Worm (Caenorhabditis elegans) whole organism, L4 larva: ENCODE data around the gene Y46G5A.20.

Experiments
- D1046.2 ChIP-seq: fragments of 200-800 bp; sonication (Bioruptor generic); IDR thresholded peaks from 2 replicates; pipeline ENCODE4 v1.3.6; 2022; ENCODE audit warnings: missing genetic modification characterization, missing compliant biosample characterization
- F10B5.3 ChIP-seq: sonication (generic microtip); optimal IDR thresholded peaks from 2 replicates; lab custom pipeline; 2016; ENCODE audit warnings: mild to moderate bottlenecking, missing genetic modification characterization, missing compliant biosample characterization
- F37D6.2 ChIP-seq: sonication (generic microtip); optimal IDR thresholded peaks from 2 replicates; lab custom pipeline; 2016; ENCODE audit warnings: mild to moderate bottlenecking, missing genetic modification characterization, missing compliant biosample characterization
- F44E2.7 ChIP-seq: fragments of 200-800 bp; sonication (Bioruptor generic); IDR thresholded peaks from 2 replicates; pipeline ENCODE4 v2.1.2; 2022; ENCODE audit warnings: missing genetic modification characterization, missing compliant biosample characterization
- R02D3.7 ChIP-seq: fragments of 150-350 bp; sonication (generic microtip); optimal IDR thresholded peaks from 3 replicates; lab custom pipeline; 2014; ENCODE audit warnings: missing biosample characterization, missing genetic modification characterization
- ZK337.2 ChIP-seq: fragments of 200-800 bp; sonication (Bioruptor generic); IDR thresholded peaks from 2 replicates; pipeline ENCODE4 v1.3.6; 2022; ENCODE audit warnings: missing genetic modification reagents, missing genetic modification characterization, missing compliant biosample characterization
- ZK546.5 ChIP-seq, 2 experiments: sonication (generic microtip); optimal IDR thresholded peaks; 2 replicates each; lab custom pipeline; 2017; ENCODE audit warnings: missing biosample characterization in 2 of 2, missing genetic modification characterization in 2 of 2
- ama-1 ChIP-seq: fragments of 150-350 bp; optimal IDR thresholded peaks from 2 replicates; lab custom pipeline; 2014; ENCODE audit warnings: inconsistent platforms, mixed read lengths
- attf-4 ChIP-seq: sonication (generic microtip); optimal IDR thresholded peaks from 3 replicates; lab custom pipeline; 2017; ENCODE audit warnings: missing biosample characterization, missing genetic modification characterization
- ceh-32 ChIP-seq: sonication (generic microtip); optimal IDR thresholded peaks from 2 replicates; lab custom pipeline; 2016; ENCODE audit warnings: mild to moderate bottlenecking, missing genetic modification characterization, missing compliant biosample characterization; ENCODE audit not compliant: poor library complexity
- ceh-82 ChIP-seq: sonication (generic microtip); optimal IDR thresholded peaks from 2 replicates; lab custom pipeline; 2017; ENCODE audit warnings: missing biosample characterization, missing genetic modification characterization
- ces-1 ChIP-seq: fragments of 150-350 bp; sonication (generic microtip); optimal IDR thresholded peaks from 4 replicates; lab custom pipeline; 2014; ENCODE audit warnings: missing biosample characterization, missing genetic modification reagents, missing genetic modification characterization
- cey-2 ChIP-seq: sonication (generic microtip); optimal IDR thresholded peaks from 3 replicates; lab custom pipeline; 2017; ENCODE audit warnings: missing genetic modification characterization, mild to moderate bottlenecking, missing compliant biosample characterization, antibody characterized with exemption, borderline replicate concordance; ENCODE audit not compliant: insufficient read depth
- ctbp-1 ChIP-seq: fragments of 200-800 bp; sonication (Bioruptor generic); IDR thresholded peaks from 2 replicates; pipeline ENCODE4 v1.3.6; 2022; ENCODE audit warnings: missing genetic modification reagents, missing genetic modification characterization, missing compliant biosample characterization
- daf-16 ChIP-seq, 3 experiments: sonication (generic microtip); optimal IDR thresholded peaks; 2 replicates each; lab custom pipeline; 2016 to 2017; ENCODE audit warnings: missing genetic modification characterization in 3 of 3, missing genetic modification reagents in 3 of 3, mild to moderate bottlenecking in 2 of 3, missing compliant biosample characterization in 2 of 3, missing biosample characterization in 1 of 3, moderate library complexity in 1 of 3
- dmd-6 ChIP-seq: fragments of 200-800 bp; sonication (Bioruptor generic); IDR thresholded peaks from 2 replicates; pipeline ENCODE4 v1.3.6; 2022; ENCODE audit warnings: missing genetic modification reagents, missing genetic modification characterization, missing compliant biosample characterization
- dmd-9 ChIP-seq: fragments of 200-800 bp; sonication (Bioruptor generic); IDR thresholded peaks from 2 replicates; pipeline ENCODE4 v1.3.6; 2022; ENCODE audit warnings: missing genetic modification reagents, missing genetic modification characterization, missing compliant biosample characterization
- duxl-1 ChIP-seq: sonication (generic microtip); optimal IDR thresholded peaks from 2 replicates; lab custom pipeline; 2016; ENCODE audit warnings: mild to moderate bottlenecking, missing genetic modification characterization, moderate library complexity, missing compliant biosample characterization; ENCODE audit not compliant: poor library complexity
- egl-27 ChIP-seq: sonication (generic microtip); optimal IDR thresholded peaks from 3 replicates; lab custom pipeline; 2017; ENCODE audit warnings: missing biosample characterization, missing genetic modification reagents, missing genetic modification characterization
- fkh-10 ChIP-seq: fragments of 150-350 bp; optimal IDR thresholded peaks from 2 replicates; lab custom pipeline; 2014; ENCODE audit warnings: missing biosample characterization, missing genetic modification reagents, missing genetic modification characterization
- fos-1 ChIP-seq: fragments of 150-350 bp; optimal IDR thresholded peaks from 2 replicates; lab custom pipeline; 2014; ENCODE audit warnings: missing biosample characterization, missing genetic modification characterization
- gei-8 ChIP-seq: fragments of 200-800 bp; sonication (Bioruptor generic); optimal IDR thresholded peaks from 2 replicates; lab custom pipeline; 2018; ENCODE audit warnings: mild to moderate bottlenecking, missing genetic modification characterization, missing compliant biosample characterization
- hif-1 ChIP-seq, 2 experiments: sonication (generic microtip); optimal IDR thresholded peaks; 2 replicates each; lab custom pipeline; 2016 to 2017; ENCODE audit warnings: missing compliant biosample characterization in 2 of 2, missing genetic modification characterization in 2 of 2, missing genetic modification reagents in 2 of 2, missing genotype in 2 of 2, mild to moderate bottlenecking in 1 of 2
- hlh-11 ChIP-seq: fragments of 200-800 bp; sonication (Bioruptor generic); optimal IDR thresholded peaks from 2 replicates; lab custom pipeline; 2018; ENCODE audit warnings: mild to moderate bottlenecking, missing genetic modification characterization, missing compliant biosample characterization
- hlh-30 ChIP-seq: sonication (generic microtip); optimal IDR thresholded peaks from 2 replicates; lab custom pipeline; 2017; ENCODE audit warnings: antibody characterized with exemption, mild to moderate bottlenecking, missing genetic modification characterization, missing compliant biosample characterization; ENCODE audit not compliant: insufficient read depth
- lin-15B ChIP-seq: fragments of 150-350 bp; sonication (generic microtip); optimal IDR thresholded peaks from 3 replicates; lab custom pipeline; 2014; ENCODE audit warnings: missing biosample characterization, missing genetic modification characterization
- lin-29 ChIP-seq: fragments of 200-800 bp; sonication (Bioruptor generic); IDR thresholded peaks from 2 replicates; pipeline ENCODE4 v1.3.6; 2022; ENCODE audit warnings: missing genetic modification reagents, missing genetic modification characterization, missing compliant biosample characterization
- lin-38 ChIP-seq: fragments of 200-800 bp; sonication (Bioruptor generic); IDR thresholded peaks from 2 replicates; pipeline ENCODE4 v1.3.6; 2022; ENCODE audit warnings: missing genetic modification reagents, missing genetic modification characterization, missing compliant biosample characterization
- lir-3 ChIP-seq: sonication (generic microtip); optimal IDR thresholded peaks from 2 replicates; lab custom pipeline; 2016; ENCODE audit warnings: mild to moderate bottlenecking, missing genetic modification characterization, missing compliant biosample characterization
- mdl-1 ChIP-seq, 2 experiments: fragments of 150-350 bp in 1 of 2; sonication (generic microtip) in 1 of 2; optimal IDR thresholded peaks; 2 replicates each; lab custom pipeline; 2014 to 2017; ENCODE audit warnings: missing biosample characterization in 2 of 2, missing genetic modification characterization in 2 of 2
- mdt-29 ChIP-seq: fragments of 200-800 bp; sonication (Bioruptor generic); IDR thresholded peaks from 2 replicates; pipeline ENCODE4 v1.3.6; 2022; ENCODE audit warnings: missing genetic modification reagents, missing genetic modification characterization, missing compliant biosample characterization
- mxl-2 ChIP-seq: fragments of 200-800 bp; sonication (Bioruptor generic); conservative IDR thresholded peaks from 2 replicates; pipeline ENCODE4 v1.3.6; 2022; ENCODE audit warnings: missing genetic modification reagents, missing genetic modification characterization, missing compliant biosample characterization
- mxl-3 ChIP-seq: fragments of 200-800 bp; sonication (Bioruptor generic); optimal IDR thresholded peaks from 2 replicates; lab custom pipeline; 2018; ENCODE audit warnings: mild to moderate bottlenecking, missing genetic modification characterization, missing compliant biosample characterization
- nhr-102 ChIP-seq: sonication (generic microtip); optimal IDR thresholded peaks from 2 replicates; lab custom pipeline; 2016; ENCODE audit warnings: mild to moderate bottlenecking, missing genetic modification characterization, moderate library complexity, missing compliant biosample characterization
- nhr-11 ChIP-seq: fragments of 150-350 bp; optimal IDR thresholded peaks from 2 replicates; lab custom pipeline; 2014; ENCODE audit warnings: missing biosample characterization, missing genetic modification characterization
- nhr-25 ChIP-seq: sonication (generic microtip); optimal IDR thresholded peaks from 2 replicates; lab custom pipeline; 2017; ENCODE audit warnings: missing genetic modification characterization, mild to moderate bottlenecking, missing compliant biosample characterization, antibody characterized with exemption, moderate library complexity, borderline replicate concordance; ENCODE audit not compliant: insufficient read depth
- pha-4 ChIP-seq, 2 experiments: fragments of 150-350 bp in 1 of 2; fragments of 200-800 bp in 1 of 2; sonication (Bioruptor generic) in 1 of 2; IDR thresholded peaks in 1 of 2; optimal IDR thresholded peaks in 1 of 2; 2 replicates each; pipeline versions ENCODE4 v1.3.6 to Lab custom; 2014 to 2022; ENCODE audit warnings: missing genetic modification characterization in 2 of 2, missing genetic modification reagents in 2 of 2, missing biosample characterization in 1 of 2, missing compliant biosample characterization in 1 of 2
- saeg-2 ChIP-seq: fragments of 200-800 bp; sonication (Bioruptor generic); IDR thresholded peaks from 2 replicates; pipeline ENCODE4 v1.3.6; 2022; ENCODE audit warnings: missing genetic modification reagents, missing genetic modification characterization, missing compliant biosample characterization
- set-16 ChIP-seq: fragments of 200-800 bp; sonication (Bioruptor generic); IDR thresholded peaks from 2 replicates; pipeline ENCODE4 v1.3.6; 2022; ENCODE audit warnings: missing genetic modification reagents, missing genetic modification characterization, missing compliant biosample characterization
- skn-1 ChIP-seq: fragments of 150-350 bp; optimal IDR thresholded peaks from 2 replicates; lab custom pipeline; 2014; ENCODE audit warnings: missing biosample characterization, missing genetic modification characterization
- snpc-1.2 ChIP-seq: fragments of 200-800 bp; sonication (Bioruptor generic); IDR thresholded peaks from 2 replicates; pipeline ENCODE4 v1.3.6; 2022; ENCODE audit warnings: missing genetic modification reagents, missing genetic modification characterization, missing compliant biosample characterization
- snpc-4 ChIP-seq: fragments of 150-350 bp; optimal IDR thresholded peaks from 2 replicates; lab custom pipeline; 2014; ENCODE audit warnings: missing biosample characterization, missing genetic modification characterization
- spr-3 ChIP-seq: fragments of 200-800 bp; sonication (Bioruptor generic); optimal IDR thresholded peaks from 2 replicates; lab custom pipeline; 2018; ENCODE audit warnings: mild to moderate bottlenecking, missing genetic modification characterization, missing compliant biosample characterization
- tra-1 ChIP-seq: fragments of 200-800 bp; sonication (Bioruptor generic); IDR thresholded peaks from 2 replicates; pipeline ENCODE4 v1.3.6; 2022; ENCODE audit warnings: missing genetic modification reagents, missing genetic modification characterization, missing compliant biosample characterization
- unc-130 ChIP-seq: sonication (generic microtip); optimal IDR thresholded peaks from 2 replicates; lab custom pipeline; 2016; ENCODE audit warnings: missing genetic modification reagents, missing genetic modification characterization, missing compliant biosample characterization
- unc-39 ChIP-seq: sonication (generic microtip); optimal IDR thresholded peaks from 2 replicates; lab custom pipeline; 2017; ENCODE audit warnings: missing biosample characterization, missing genetic modification characterization
- zfp-2 ChIP-seq: sonication (generic microtip); optimal IDR thresholded peaks from 2 replicates; lab custom pipeline; 2016; ENCODE audit warnings: mild to moderate bottlenecking, missing genetic modification characterization, missing compliant biosample characterization
- zip-11 ChIP-seq: fragments of 200-800 bp; sonication (Bioruptor generic); IDR thresholded peaks from 2 replicates; pipeline ENCODE4 v1.3.6; 2022; ENCODE audit warnings: missing genetic modification characterization, missing compliant biosample characterization
- ztf-11 ChIP-seq: fragments of 150-350 bp; optimal IDR thresholded peaks from 2 replicates; lab custom pipeline; 2014; ENCODE audit warnings: missing biosample characterization, missing genetic modification characterization

The Y46G5A.20 gene

DNA sequence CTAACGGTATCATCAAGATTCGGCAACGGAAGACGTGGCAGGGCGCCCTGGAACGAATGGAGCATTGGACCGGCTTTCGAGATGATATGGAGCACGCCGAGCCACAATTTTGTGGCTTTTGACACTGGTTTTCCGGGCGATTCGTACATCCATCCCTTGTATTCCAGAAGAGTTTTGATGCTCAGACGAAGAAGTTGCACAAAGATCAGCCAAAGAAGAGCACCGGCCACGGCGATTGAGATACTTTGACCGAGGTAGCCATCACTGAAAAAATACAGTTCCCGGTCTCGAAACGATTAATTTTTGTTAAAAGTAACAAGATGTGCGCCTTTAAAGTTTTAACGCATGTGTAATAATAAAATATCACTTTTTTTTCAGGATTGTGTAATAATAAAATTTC is 15.6 kb upstream of the Y46G5A.20 start (continued):
- TF ChIP-seq unc-130 (GFP tag; lab: Kevin White, UChicago) (no peak), tra-1 (GFP tag; lab: Robert Waterston, UW) (no peak), F37D6.2 (tag; lab: Kevin White, UChicago) (no peak), R02D3.7 (tag; lab: Kevin White, UChicago) (no peak), hif-1 (tag; optimal IDR thresholded peaks at IDR 0.05; lab: Kevin White, UChicago) (no peak), ceh-32 (tag; lab: Kevin White, UChicago) (no peak), pha-4 (GFP tag; IDR thresholded peaks at IDR 0.05; lab: Robert Waterston, UW) (no peak; the same call in 1 of the 2 replicates), pha-4 (tag; optimal IDR thresholded peaks at IDR 0.05; lab: Kevin White, UChicago) (no peak), nhr-102 (tag; lab: Kevin White, UChicago) (no peak), snpc-1.2 (peak; percentile 55; the same call in 1 of the 2 replicates), zfp-2 (tag; lab: Kevin White, UChicago) (no peak), spr-3 (GFP tag; lab: Kevin White, UChicago) (no peak), nhr-25 (tag; lab: Kevin White, UChicago) (no peak), dmd-6 (GFP tag; lab: Robert Waterston, UW) (no peak), fos-1 (tag; lab: Kevin White, UChicago) (no peak), ces-1 (GFP tag; lab: Kevin White, UChicago) (no peak), cey-2 (no peak), nhr-11 (tag; lab: Kevin White, UChicago) (no peak), set-16 (GFP tag; lab: Robert Waterston, UW) (0 out of 2 replicates have a peak, but pooled peaks have one; percentile 11), gei-8 (GFP tag; lab: Kevin White, UChicago) (no peak), ctbp-1 (GFP tag; lab: Robert Waterston, UW) (no peak), unc-39 (no peak), skn-1 (no peak), daf-16 (GFP tag; optimal IDR thresholded peaks at IDR 0.05; lab: Kevin White, UChicago) (no peak), daf-16 (tag; optimal IDR thresholded peaks at IDR 0.05; lab: Kevin White, UChicago) (no peak), mxl-2 (GFP tag; lab: Robert Waterston, UW) (no peak), fkh-10 (GFP tag; lab: Kevin White, UChicago) (no peak), lin-38 (GFP tag; lab: Robert Waterston, UW) (peak; percentile 41), D1046.2 (GFP tag; lab: Robert Waterston, UW) (peak; percentile 49; the same call in 1 of the 2 replicates), zip-11 (GFP tag; lab: Robert Waterston, UW) (no peak), egl-27 (tag; lab: Kevin White, UChicago) (no peak), hlh-11 (tag; lab: Kevin White, UChicago) (no peak), ZK337.2 (no peak), F44E2.7 (GFP tag; lab: Robert Waterston, UW) (no peak), hlh-30 (tag; lab: Kevin White, UChicago) (no peak), dmd-9 (GFP tag; lab: Robert Waterston, UW) (0 out of 2 replicates have a peak, but pooled peaks have one; percentile 23), mdl-1 (tag; optimal IDR thresholded peaks at IDR 0.05; lab: Kevin White, UChicago) (no peak), mxl-3 (GFP tag; lab: Kevin White, UChicago) (no peak), lir-3 (no peak), ama-1 (lab: Kevin White, UChicago) (no peak), snpc-4 (no peak), ZK546.5 (tag; optimal IDR thresholded peaks at IDR 0.05; lab: Kevin White, UChicago) (no peak), attf-4 (no peak), F10B5.3 (tag; lab: Kevin White, UChicago) (no peak), ztf-11 (tag; lab: Kevin White, UChicago) (no peak), lin-29 (GFP tag; lab: Robert Waterston, UW) (0 out of 2 replicates have a peak, but pooled peaks have one; percentile 35), duxl-1 (tag; lab: Kevin White, UChicago) (no peak), lin-15B (tag; lab: Kevin White, UChicago) (no peak), ceh-82 (tag; lab: Kevin White, UChicago) (no peak), saeg-2 (GFP tag; lab: Robert Waterston, UW) (0 out of 2 replicates have a peak, but pooled peaks have one; percentile 31), mdt-29 (GFP tag; lab: Robert Waterston, UW) (no peak)
